Worm (Caenorhabditis elegans) whole organism, L4 larva: ENCODE data around the gene nlp-59.

Experiments
- ceh-62 ChIP-seq: sonication (generic microtip); optimal IDR thresholded peaks from 2 replicates; lab custom pipeline; 2017; ENCODE audit warnings: missing biosample characterization, missing genetic modification characterization
- gei-8 ChIP-seq: fragments of 200-800 bp; sonication (Bioruptor generic); optimal IDR thresholded peaks from 2 replicates; lab custom pipeline; 2018; ENCODE audit warnings: mild to moderate bottlenecking, missing genetic modification characterization, missing compliant biosample characterization
- lin-39 ChIP-seq: fragments of 150-350 bp; optimal IDR thresholded peaks from 2 replicates; lab custom pipeline; 2014; ENCODE audit warnings: missing biosample characterization, missing genetic modification reagents, missing genetic modification characterization
- lsy-2 ChIP-seq, 2 experiments: fragments of 150-350 bp in 1 of 2; sonication (generic microtip) in 1 of 2; optimal IDR thresholded peaks; 2 replicates each; lab custom pipeline; 2014 to 2017; ENCODE audit warnings: missing biosample characterization in 2 of 2, missing genetic modification characterization in 2 of 2
- nhr-28 ChIP-seq: fragments of 150-350 bp; optimal IDR thresholded peaks from 2 replicates; lab custom pipeline; 2014; ENCODE audit warnings: missing biosample characterization, missing genetic modification characterization
- saeg-2 ChIP-seq: fragments of 200-800 bp; sonication (Bioruptor generic); IDR thresholded peaks from 2 replicates; pipeline ENCODE4 v1.3.6; 2022; ENCODE audit warnings: missing genetic modification reagents, missing genetic modification characterization, missing compliant biosample characterization
- tag-97 ChIP-seq: fragments of 200-800 bp; sonication (Bioruptor generic); IDR thresholded peaks from 2 replicates; pipeline ENCODE4 v1.3.6; 2022; ENCODE audit warnings: missing genetic modification characterization, missing compliant biosample characterization
- unc-39 ChIP-seq: sonication (generic microtip); optimal IDR thresholded peaks from 2 replicates; lab custom pipeline; 2017; ENCODE audit warnings: missing biosample characterization, missing genetic modification characterization

DNA sequence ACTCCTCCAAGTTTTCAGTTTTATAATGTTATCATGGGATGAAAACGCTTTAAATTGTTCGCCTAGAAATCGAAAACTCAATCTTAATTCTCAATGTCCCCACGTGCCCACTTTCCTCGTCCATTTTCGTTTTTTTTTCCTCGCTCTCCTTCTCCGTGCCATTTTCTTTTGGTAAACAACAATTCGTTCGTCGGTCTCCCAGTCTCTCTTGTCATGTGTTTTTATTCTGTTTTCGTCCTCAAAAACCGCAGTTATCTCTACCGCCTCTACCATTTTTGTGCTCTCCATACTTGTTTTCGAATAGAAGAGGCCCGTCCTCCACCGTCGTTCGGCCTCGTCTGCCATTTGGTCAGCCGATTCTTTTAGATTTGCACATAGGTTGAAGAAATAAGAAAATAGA, 22.7 kb upstream of the nlp-59 start:
- no peak for TF ChIP-seq unc-39 (tag; lab: Kevin White, UChicago)
- no peak for TF ChIP-seq saeg-2 (GFP tag; lab: Robert Waterston, UW)
- TF ChIP-seq ceh-62 (tag; lab: Kevin White, UChicago) = no peak
- TF ChIP-seq gei-8 (GFP tag; lab: Kevin White, UChicago) = no peak
- no peak for TF ChIP-seq lsy-2 (tag; optimal IDR thresholded peaks at IDR 0.05; lab: Kevin White, UChicago)
- no peak for TF ChIP-seq lin-39 (tag; lab: Kevin White, UChicago)
- no peak for TF ChIP-seq nhr-28
- TF ChIP-seq tag-97 = no peak
